Worm (Caenorhabditis elegans): ENCODE data around the gene C05D9.7.

DNA sequence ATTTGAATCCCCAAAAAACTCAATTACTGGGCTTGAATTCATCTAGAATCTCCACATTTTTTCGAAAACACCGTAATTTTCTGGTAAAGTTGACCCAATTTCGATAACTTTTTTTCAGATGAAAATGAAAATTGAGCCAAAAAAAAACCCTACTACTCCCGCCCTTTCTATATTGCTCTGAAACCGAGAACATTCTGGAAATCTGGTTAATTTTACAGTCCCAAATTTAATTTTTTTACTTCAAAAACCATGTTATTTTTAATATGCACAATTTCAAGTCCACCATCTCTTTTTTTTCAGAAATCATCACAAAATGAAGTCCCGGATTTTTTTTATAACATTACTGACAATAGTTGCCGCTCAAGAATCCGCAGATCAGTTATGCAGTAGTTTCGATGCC is 7.6 kb downstream of the C05D9.7 start, which contains the start of gene C05D9.3:
- TF ChIP-seq ama-1 (optimal IDR thresholded peaks at IDR 0.05) = no peak
- TF ChIP-seq skn-1 (tag; optimal IDR thresholded peaks at IDR 0.05) = no peak
- TF ChIP-seq lin-11 (tag; optimal IDR thresholded peaks at IDR 0.05) = no peak
- no peak for TF ChIP-seq elt-3 (tag; optimal IDR thresholded peaks at IDR 0.05)
- no peak for TF ChIP-seq ceh-82 (tag; optimal IDR thresholded peaks at IDR 0.05)
- no peak for TF ChIP-seq fos-1 (tag; optimal IDR thresholded peaks at IDR 0.05)
- no peak for TF ChIP-seq ztf-11 (tag; optimal IDR thresholded peaks at IDR 0.05)
- TF ChIP-seq nhr-11 (tag; optimal IDR thresholded peaks at IDR 0.05) = no peak
- TF ChIP-seq dmd-4 (tag; optimal IDR thresholded peaks at IDR 0.05) = no peak
- no peak for TF ChIP-seq unc-39 (tag; optimal IDR thresholded peaks at IDR 0.05)
- no peak for TF ChIP-seq elt-1 (tag; optimal IDR thresholded peaks at IDR 0.05)
- no peak for TF ChIP-seq lsy-2 (tag; optimal IDR thresholded peaks at IDR 0.05)
- no peak for TF ChIP-seq nhr-21 (tag; optimal IDR thresholded peaks at IDR 0.05)

Data from whole organism, L2 larva.